Worm (Caenorhabditis elegans): Measurements from ENCODE around the gene epn-1.

- no peak for TF ChIP-seq hnd-1 (tag; optimal IDR thresholded peaks at IDR 0.05)
- TF ChIP-seq tbx-11 (GFP tag; IDR thresholded peaks at IDR 0.05): no peak
- TF ChIP-seq flt-1 (GFP tag; IDR thresholded peaks at IDR 0.05): no peak
- no peak for TF ChIP-seq ama-1 (optimal IDR thresholded peaks at IDR 0.05)
- TF ChIP-seq B0310.2 (tag; optimal IDR thresholded peaks at IDR 0.05): no peak
- no peak for TF ChIP-seq sea-1 (GFP tag; conservative IDR thresholded peaks at IDR 0.05)
- TF ChIP-seq pes-1 (GFP tag; IDR thresholded peaks at IDR 0.05): no peak
- no peak for TF ChIP-seq ceh-36 (tag; optimal IDR thresholded peaks at IDR 0.05)
- no peak for TF ChIP-seq ceh-13 (GFP tag; optimal IDR thresholded peaks at IDR 0.05)
- TF ChIP-seq hmg-4 (GFP tag; optimal IDR thresholded peaks at IDR 0.05): no peak
- no peak for TF ChIP-seq aly-1 (tag; optimal IDR thresholded peaks at IDR 0.05)
- no peak for TF ChIP-seq tbx-37 (GFP tag; conservative IDR thresholded peaks at IDR 0.05)
- TF ChIP-seq F13C5.2 (tag; optimal IDR thresholded peaks at IDR 0.05): no peak
- no peak for TF ChIP-seq tra-4 (tag; optimal IDR thresholded peaks at IDR 0.05)
Measured at ce11 chrX:14768989-14769388, 49.3 kb downstream of the epn-1 start.
